Fruit fly (Drosophila melanogaster) whole organism, embryonic: Measurements from ENCODE around the gene CG18542.

Source experiments
- Awh ChIP-seq: fragments of 200-800 bp; sonication (Bioruptor generic); IDR thresholded peaks from 2 replicates; pipeline ENCODE4, ENCODE4 v1.3.6; 2022; ENCODE audit warnings: missing biosample characterization, missing genetic modification characterization
- BEAF-32 ChIP-seq: fragments of 200-800 bp; sonication (Bioruptor generic); optimal IDR thresholded peaks from 3 replicates; lab custom pipeline; 2017; ENCODE audit warnings: missing biosample characterization, missing genetic modification characterization, mild to moderate bottlenecking, moderate library complexity, missing genetic modification reagents
- CG10959 ChIP-seq: fragments of 200-800 bp; sonication (Bioruptor generic); IDR thresholded peaks from 2 replicates; pipeline ENCODE4 v1.3.6; 2022; ENCODE audit warnings: missing biosample characterization, missing genetic modification characterization
- CG10979 ChIP-seq: fragments of 200-800 bp; sonication (Bioruptor generic); optimal IDR thresholded peaks from 2 replicates; lab custom pipeline; 2018; ENCODE audit warnings: missing biosample characterization, mild to moderate bottlenecking, missing genetic modification characterization, moderate library complexity
- CG11696 ChIP-seq: fragments of 200-800 bp; sonication (Bioruptor generic); IDR thresholded peaks from 2 replicates; pipeline ENCODE4 v1.3.6; 2022; ENCODE audit warnings: missing biosample characterization, missing genetic modification characterization
- CG12659 ChIP-seq: fragments of 200-800 bp; sonication (Bioruptor generic); optimal IDR thresholded peaks from 3 replicates; lab custom pipeline; 2017; ENCODE audit warnings: mild to moderate bottlenecking, missing biosample characterization, missing genetic modification reagents, missing genetic modification characterization
- CG14710 ChIP-seq: fragments of 200-800 bp; sonication (Bioruptor generic); optimal IDR thresholded peaks from 3 replicates; lab custom pipeline; 2019; ENCODE audit warnings: missing biosample characterization, mild to moderate bottlenecking, missing genetic modification characterization, moderate library complexity
- CG15479 ChIP-seq: fragments of 200-800 bp; sonication (Bioruptor generic); optimal IDR thresholded peaks from 3 replicates; lab custom pipeline; 2019; ENCODE audit warnings: missing biosample characterization, mild to moderate bottlenecking, missing genetic modification characterization, moderate library complexity
- CG17361 ChIP-seq: fragments of 200-800 bp; sonication (Bioruptor generic); IDR thresholded peaks from 3 replicates; pipeline ENCODE4 v1.3.6; 2022; ENCODE audit warnings: missing biosample characterization, missing genetic modification characterization
- CG31388 ChIP-seq: fragments of 200-800 bp; sonication (Bioruptor generic); optimal IDR thresholded peaks from 2 replicates; lab custom pipeline; 2016; ENCODE audit warnings: missing biosample characterization, missing genetic modification characterization
- CG3407 ChIP-seq: fragments of 200-800 bp; sonication (Bioruptor generic); optimal IDR thresholded peaks from 2 replicates; lab custom pipeline; 2018; ENCODE audit warnings: missing biosample characterization, mild to moderate bottlenecking, missing genetic modification characterization
- CG4424 ChIP-seq: fragments of 200-800 bp; sonication (Bioruptor generic); optimal IDR thresholded peaks from 3 replicates; lab custom pipeline; 2016; ENCODE audit warnings: missing biosample characterization, missing genetic modification characterization
- CG4820 ChIP-seq: fragments of 200-800 bp; sonication (Bioruptor generic); optimal IDR thresholded peaks from 3 replicates; lab custom pipeline; 2016; ENCODE audit warnings: missing biosample characterization, missing genetic modification characterization
- CG6175 ChIP-seq: fragments of 200-800 bp; sonication (Bioruptor generic); IDR thresholded peaks from 3 replicates; pipeline ENCODE4 v1.3.6; 2022; ENCODE audit warnings: missing biosample characterization, missing genetic modification characterization
- CG8765 ChIP-seq: fragments of 200-800 bp; sonication (Bioruptor generic); IDR thresholded peaks from 2 replicates; pipeline ENCODE4 v1.3.6; 2022; ENCODE audit warnings: missing biosample characterization, missing genetic modification characterization
- CG8924 ChIP-seq: fragments of 200-800 bp; optimal IDR thresholded peaks from 3 replicates; lab custom pipeline; 2019; ENCODE audit warnings: missing biosample characterization, mild to moderate bottlenecking, missing genetic modification characterization, moderate library complexity
- CHES-1-like ChIP-seq: fragments of 200-800 bp; sonication (Bioruptor generic); optimal IDR thresholded peaks from 2 replicates; lab custom pipeline; 2016; ENCODE audit warnings: missing biosample characterization, missing genetic modification characterization
- CrebB ChIP-seq: fragments of 200-800 bp; sonication (Bioruptor generic); optimal IDR thresholded peaks from 3 replicates; lab custom pipeline; 2018; ENCODE audit warnings: missing biosample characterization, mild to moderate bottlenecking, missing genetic modification characterization
- D19A ChIP-seq: fragments of 200-800 bp; optimal IDR thresholded peaks from 3 replicates; lab custom pipeline; 2019; ENCODE audit warnings: missing biosample characterization, mild to moderate bottlenecking, missing genetic modification characterization, moderate library complexity
- Dfd ChIP-seq, 2 experiments: fragments of >200 bp; optimal IDR thresholded peaks; 2 replicates each; lab custom pipeline; 2017; ENCODE audit warnings: missing biosample characterization in 2 of 2, missing genetic modification characterization in 2 of 2
- Dip2 ChIP-seq: fragments of 200-800 bp; sonication (Bioruptor generic); IDR thresholded peaks from 2 replicates; pipeline ENCODE4 v1.3.6; 2022; ENCODE audit warnings: missing biosample characterization, missing genetic modification characterization
- Hr78 ChIP-seq, 2 experiments: fragments of 200-800 bp in 1 of 2; fragments of >200 bp in 1 of 2; sonication (Bioruptor generic) in 1 of 2; optimal IDR thresholded peaks; 2 replicates each; lab custom pipeline; 2017 to 2019; ENCODE audit warnings: missing biosample characterization in 2 of 2, missing genetic modification characterization in 2 of 2, mild to moderate bottlenecking in 1 of 2, moderate library complexity in 1 of 2
- Kr ChIP-seq: fragments of 200-800 bp; sonication (Bioruptor generic); optimal IDR thresholded peaks from 2 replicates; lab custom pipeline; 2017; ENCODE audit warnings: missing biosample characterization, mild to moderate bottlenecking, missing genetic modification characterization
- Myb ChIP-seq: fragments of 200-800 bp; sonication (Bioruptor generic); optimal IDR thresholded peaks from 2 replicates; lab custom pipeline; 2016; ENCODE audit warnings: missing biosample characterization, missing genetic modification characterization
- Oli ChIP-seq: fragments of 200-800 bp; sonication (Bioruptor generic); optimal IDR thresholded peaks from 2 replicates; lab custom pipeline; 2018; ENCODE audit warnings: missing biosample characterization, mild to moderate bottlenecking, missing genetic modification characterization, moderate library complexity
- Sox102F ChIP-seq: fragments of 200-800 bp; sonication (Bioruptor generic); optimal IDR thresholded peaks from 2 replicates; lab custom pipeline; 2018; ENCODE audit warnings: missing biosample characterization, mild to moderate bottlenecking, missing genetic modification characterization, moderate library complexity
- Stat92E ChIP-seq, 3 experiments: fragments of >200 bp in 2 of 3; fragments of 200-800 bp in 1 of 3; sonication (Bioruptor generic) in 1 of 3; optimal IDR thresholded peaks; 2 replicates each; lab custom pipeline; 2017 to 2019; ENCODE audit warnings: missing biosample characterization in 3 of 3, missing genetic modification characterization in 3 of 3, mild to moderate bottlenecking in 1 of 3, moderate library complexity in 1 of 3
- Xrp1 ChIP-seq: fragments of 200-800 bp; sonication (Bioruptor generic); IDR thresholded peaks from 2 replicates; pipeline ENCODE4 v1.3.6; 2022; ENCODE audit warnings: missing biosample characterization, missing genetic modification characterization
- YL-1 ChIP-seq: fragments of 200-800 bp; sonication (Bioruptor generic); optimal IDR thresholded peaks from 3 replicates; lab custom pipeline; 2017; ENCODE audit warnings: missing biosample characterization, mild to moderate bottlenecking, missing genetic modification characterization
- cad ChIP-seq: fragments of >200 bp; optimal IDR thresholded peaks from 2 replicates; lab custom pipeline; 2017; ENCODE audit warnings: missing biosample characterization, missing genetic modification characterization
- chm ChIP-seq: fragments of 200-800 bp; sonication (Bioruptor generic); IDR thresholded peaks from 2 replicates; pipeline ENCODE4 v1.3.6; 2022; ENCODE audit warnings: missing biosample characterization, missing genetic modification characterization
- corto ChIP-seq: fragments of 200-800 bp; sonication (Bioruptor generic); optimal IDR thresholded peaks from 2 replicates; lab custom pipeline; 2016; ENCODE audit warnings: missing biosample characterization, mild to moderate bottlenecking, missing genetic modification characterization, moderate library complexity
- croc ChIP-seq: fragments of 200-800 bp; sonication (Bioruptor generic); conservative IDR thresholded peaks from 3 replicates; pipeline ENCODE4 v1.3.6; 2022; ENCODE audit warnings: missing biosample characterization, missing genetic modification characterization
- crol ChIP-seq: fragments of 200-800 bp; sonication (Bioruptor generic); IDR thresholded peaks from 2 replicates; pipeline ENCODE4 v1.3.6; 2022; ENCODE audit warnings: missing biosample characterization, missing genetic modification characterization
- dysf ChIP-seq: fragments of 200-800 bp; sonication (Bioruptor generic); IDR thresholded peaks from 3 replicates; pipeline ENCODE4 v1.3.6; 2022; ENCODE audit warnings: missing biosample characterization, missing genetic modification characterization
- esg ChIP-seq: fragments of 200-800 bp; sonication (Bioruptor generic); conservative IDR thresholded peaks from 2 replicates; pipeline ENCODE4 v1.3.6; 2022; ENCODE audit warnings: missing biosample characterization, missing genetic modification characterization
- fru ChIP-seq: fragments of >200 bp; optimal IDR thresholded peaks from 2 replicates; lab custom pipeline; 2017
- gcm2 ChIP-seq: fragments of 200-800 bp; sonication (Bioruptor generic); optimal IDR thresholded peaks from 2 replicates; lab custom pipeline; 2016; ENCODE audit warnings: missing biosample characterization, missing genetic modification characterization
- gfzf ChIP-seq: fragments of 200-800 bp; sonication (Bioruptor generic); optimal IDR thresholded peaks from 2 replicates; lab custom pipeline; 2016; ENCODE audit warnings: missing biosample characterization, mild to moderate bottlenecking, missing genetic modification characterization, moderate library complexity
- gsb ChIP-seq: fragments of 200-800 bp; sonication (Bioruptor generic); IDR thresholded peaks from 2 replicates; pipeline ENCODE4 v1.3.6; 2022; ENCODE audit warnings: missing biosample characterization, missing genetic modification characterization
- ham ChIP-seq: fragments of 200-800 bp; sonication (Bioruptor generic); IDR thresholded peaks from 2 replicates; pipeline ENCODE4 v1.3.6; 2022; ENCODE audit warnings: missing biosample characterization, missing genetic modification characterization
- jumu ChIP-seq: fragments of 200-800 bp; sonication (Bioruptor generic); optimal IDR thresholded peaks from 3 replicates; lab custom pipeline; 2016; ENCODE audit warnings: missing biosample characterization, missing genetic modification characterization
- nmo ChIP-seq: fragments of 200-800 bp; sonication (Bioruptor generic); optimal IDR thresholded peaks from 2 replicates; lab custom pipeline; 2018; ENCODE audit warnings: missing biosample characterization, mild to moderate bottlenecking, missing genetic modification characterization, moderate library complexity
- oc ChIP-seq: fragments of 200-800 bp; sonication (Bioruptor generic); optimal IDR thresholded peaks from 2 replicates; lab custom pipeline; 2018; ENCODE audit warnings: missing biosample characterization, mild to moderate bottlenecking, missing genetic modification characterization, moderate library complexity
- pros ChIP-seq: fragments of 200-800 bp; sonication (Bioruptor generic); optimal IDR thresholded peaks from 3 replicates; lab custom pipeline; 2019; ENCODE audit warnings: missing biosample characterization, mild to moderate bottlenecking, missing genetic modification characterization, moderate library complexity
- slou ChIP-seq: fragments of 200-800 bp; sonication (Bioruptor generic); optimal IDR thresholded peaks from 3 replicates; lab custom pipeline; 2016; ENCODE audit warnings: missing biosample characterization, missing genetic modification characterization
- tio ChIP-seq: fragments of 200-800 bp; sonication (Bioruptor generic); optimal IDR thresholded peaks from 2 replicates; lab custom pipeline; 2017; ENCODE audit warnings: missing biosample characterization, missing genetic modification characterization, inconsistent platforms
- trem ChIP-seq: fragments of 200-800 bp; optimal IDR thresholded peaks from 3 replicates; lab custom pipeline; 2019; ENCODE audit warnings: missing biosample characterization, mild to moderate bottlenecking, missing genetic modification characterization, moderate library complexity
- trh ChIP-seq: fragments of 200-800 bp; sonication (Bioruptor generic); optimal IDR thresholded peaks from 2 replicates; lab custom pipeline; 2016; ENCODE audit warnings: missing biosample characterization, missing genetic modification characterization
- vvl ChIP-seq: fragments of 200-800 bp; sonication (Bioruptor generic); IDR thresholded peaks from 2 replicates; pipeline ENCODE4 v1.3.6; 2022; ENCODE audit warnings: missing biosample characterization, missing genetic modification characterization

CG18542 gene

dm6 chr3R:9725121-9725956 lies 39.8 kb downstream of the CG18542 start, which contains the start of gene hyd (continued):
- TF ChIP-seq D19A (tag; lab: Kevin White, UChicago) = no peak
- TF ChIP-seq trem (tag; lab: Kevin White, UChicago) = peak; percentile 97
- no peak for TF ChIP-seq CG8924 (tag; lab: Kevin White, UChicago)
- TF ChIP-seq jumu (GFP tag; lab: Kevin White, UChicago) = no peak
- no peak; the same call in 1 of the 2 replicates for TF ChIP-seq vvl (GFP tag; lab: Robert Waterston, UW)
- no peak for TF ChIP-seq CG31388 (GFP tag; lab: Kevin White, UChicago)
- peak; percentile 76 for TF ChIP-seq YL-1 (GFP tag; lab: Kevin White, UChicago)
- TF ChIP-seq cad (GFP tag; lab: Kevin White, UChicago) = no peak
- no peak for TF ChIP-seq pros (GFP tag; lab: Kevin White, UChicago)
- TF ChIP-seq gsb = no peak
- TF ChIP-seq CG8765 (GFP tag; lab: Robert Waterston, UW) = no peak
- peak; percentile 77 for TF ChIP-seq CG12659 (GFP tag; lab: Kevin White, UChicago)
- TF ChIP-seq nmo (GFP tag; lab: Kevin White, UChicago) = peak; percentile 62
- no peak for TF ChIP-seq Dip2
- no peak for TF ChIP-seq CG10979 (tag; lab: Kevin White, UChicago)
- no peak for TF ChIP-seq fru (lab: Kevin White, UChicago)
- peak; percentile 61 for TF ChIP-seq gfzf
- no peak for TF ChIP-seq dysf (GFP tag; lab: Robert Waterston, UW)
- no peak for TF ChIP-seq CG6175 (GFP tag; lab: Robert Waterston, UW)
- TF ChIP-seq CG14710 (tag; lab: Kevin White, UChicago) = peak; percentile 63
- TF ChIP-seq CG3407 (GFP tag; lab: Kevin White, UChicago) = no peak
- no peak for TF ChIP-seq tio (GFP tag; lab: Kevin White, UChicago)
- TF ChIP-seq Kr (GFP tag; lab: Kevin White, UChicago) = no peak
- peak; percentile 56 for TF ChIP-seq CG15479 (GFP tag; lab: Kevin White, UChicago)
- no peak for TF ChIP-seq CG17361 (GFP tag; lab: Robert Waterston, UW)
- TF ChIP-seq oc (tag; lab: Kevin White, UChicago) = no peak
- no peak for TF ChIP-seq CrebB (tag; lab: Kevin White, UChicago)
- TF ChIP-seq CG4820 (GFP tag; lab: Kevin White, UChicago) = no peak
- TF ChIP-seq Awh (GFP tag; lab: Robert Waterston, UW) = no peak
- TF ChIP-seq CG10959 (GFP tag; lab: Robert Waterston, UW) = no peak
- TF ChIP-seq ham (GFP tag; lab: Robert Waterston, UW) = no peak
- no peak for TF ChIP-seq Sox102F (GFP tag; lab: Kevin White, UChicago)
- no peak for TF ChIP-seq Stat92E (GFP tag; optimal IDR thresholded peaks at IDR 0.05; lab: Kevin White, UChicago)
- no peak for TF ChIP-seq corto
- TF ChIP-seq trh (GFP tag; lab: Kevin White, UChicago) = no peak
- no peak for TF ChIP-seq croc (GFP tag; lab: Robert Waterston, UW)
- TF ChIP-seq Hr78 (GFP tag; optimal IDR thresholded peaks at IDR 0.05; lab: Kevin White, UChicago) = no peak
- TF ChIP-seq esg (GFP tag; lab: Robert Waterston, UW) = no peak
- TF ChIP-seq crol (GFP tag; lab: Robert Waterston, UW) = no peak
- no peak for TF ChIP-seq CHES-1-like
- TF ChIP-seq Dfd (GFP tag; optimal IDR thresholded peaks at IDR 0.05; lab: Kevin White, UChicago) = no peak
- no peak for TF ChIP-seq slou (GFP tag; lab: Kevin White, UChicago)
- no peak for TF ChIP-seq Xrp1 (GFP tag; lab: Robert Waterston, UW)
- peak; percentile 2 for TF ChIP-seq CG4424 (GFP tag; lab: Kevin White, UChicago)
- no peak for TF ChIP-seq Oli (tag; lab: Kevin White, UChicago)
- peak; percentile 76 for TF ChIP-seq Myb
- peak; percentile 92 for TF ChIP-seq BEAF-32 (GFP tag; lab: Kevin White, UChicago)
- TF ChIP-seq gcm2 (GFP tag; lab: Kevin White, UChicago) = no peak
- TF ChIP-seq CG11696 (GFP tag; lab: Robert Waterston, UW) = no peak
- no peak for TF ChIP-seq chm (GFP tag; lab: Robert Waterston, UW)
